Worm (Caenorhabditis elegans) whole organism, L4 larva: ENCODE data around the gene T15B12.1.

ENCODE experiments used
- T26A8.4 ChIP-seq: fragments of 200-800 bp; sonication (Bioruptor generic); IDR thresholded peaks from 2 replicates; pipeline ENCODE4 v1.3.6; 2022; ENCODE audit warnings: missing genetic modification characterization, missing compliant biosample characterization
- Y105C5A.15 ChIP-seq: fragments of 200-800 bp; sonication (Bioruptor generic); IDR thresholded peaks from 2 replicates; pipeline ENCODE4 v1.3.6; 2022; ENCODE audit warnings: missing genetic modification characterization, missing compliant biosample characterization
- ZK546.5 ChIP-seq, 2 experiments: sonication (generic microtip); optimal IDR thresholded peaks; 2 replicates each; lab custom pipeline; 2017; ENCODE audit warnings: missing biosample characterization in 2 of 2, missing genetic modification characterization in 2 of 2
- aha-1 ChIP-seq: fragments of 150-350 bp; peaks from one replicate; lab custom pipeline; 2014; ENCODE audit warnings: missing biosample characterization, missing genetic modification characterization
- ama-1 ChIP-seq: fragments of 150-350 bp; optimal IDR thresholded peaks from 2 replicates; lab custom pipeline; 2014; ENCODE audit warnings: inconsistent platforms, mixed read lengths
- ces-1 ChIP-seq: fragments of 150-350 bp; sonication (generic microtip); optimal IDR thresholded peaks from 4 replicates; lab custom pipeline; 2014; ENCODE audit warnings: missing biosample characterization, missing genetic modification reagents, missing genetic modification characterization
- ctbp-1 ChIP-seq: fragments of 200-800 bp; sonication (Bioruptor generic); IDR thresholded peaks from 2 replicates; pipeline ENCODE4 v1.3.6; 2022; ENCODE audit warnings: missing genetic modification reagents, missing genetic modification characterization, missing compliant biosample characterization
- daf-16 ChIP-seq, 3 experiments: sonication (generic microtip); optimal IDR thresholded peaks; 2 replicates each; lab custom pipeline; 2016 to 2017; ENCODE audit warnings: missing genetic modification characterization in 3 of 3, missing genetic modification reagents in 3 of 3, mild to moderate bottlenecking in 2 of 3, missing compliant biosample characterization in 2 of 3, missing biosample characterization in 1 of 3, moderate library complexity in 1 of 3
- dmd-6 ChIP-seq: fragments of 200-800 bp; sonication (Bioruptor generic); IDR thresholded peaks from 2 replicates; pipeline ENCODE4 v1.3.6; 2022; ENCODE audit warnings: missing genetic modification reagents, missing genetic modification characterization, missing compliant biosample characterization
- duxl-1 ChIP-seq: sonication (generic microtip); optimal IDR thresholded peaks from 2 replicates; lab custom pipeline; 2016; ENCODE audit warnings: mild to moderate bottlenecking, missing genetic modification characterization, moderate library complexity, missing compliant biosample characterization; ENCODE audit not compliant: poor library complexity
- egl-27 ChIP-seq: sonication (generic microtip); optimal IDR thresholded peaks from 3 replicates; lab custom pipeline; 2017; ENCODE audit warnings: missing biosample characterization, missing genetic modification reagents, missing genetic modification characterization
- gei-8 ChIP-seq: fragments of 200-800 bp; sonication (Bioruptor generic); optimal IDR thresholded peaks from 2 replicates; lab custom pipeline; 2018; ENCODE audit warnings: mild to moderate bottlenecking, missing genetic modification characterization, missing compliant biosample characterization
- hif-1 ChIP-seq, 2 experiments: sonication (generic microtip); optimal IDR thresholded peaks; 2 replicates each; lab custom pipeline; 2016 to 2017; ENCODE audit warnings: missing compliant biosample characterization in 2 of 2, missing genetic modification characterization in 2 of 2, missing genetic modification reagents in 2 of 2, missing genotype in 2 of 2, mild to moderate bottlenecking in 1 of 2
- hlh-11 ChIP-seq: fragments of 200-800 bp; sonication (Bioruptor generic); optimal IDR thresholded peaks from 2 replicates; lab custom pipeline; 2018; ENCODE audit warnings: mild to moderate bottlenecking, missing genetic modification characterization, missing compliant biosample characterization
- hlh-30 ChIP-seq: sonication (generic microtip); optimal IDR thresholded peaks from 2 replicates; lab custom pipeline; 2017; ENCODE audit warnings: antibody characterized with exemption, mild to moderate bottlenecking, missing genetic modification characterization, missing compliant biosample characterization; ENCODE audit not compliant: insufficient read depth
- lin-1 ChIP-seq: fragments of 200-800 bp; sonication (Bioruptor generic); IDR thresholded peaks from 2 replicates; pipeline ENCODE4 v1.3.6; 2022; ENCODE audit warnings: missing genetic modification reagents, missing genetic modification characterization, missing compliant biosample characterization
- lin-13 ChIP-seq: fragments of 150-350 bp; optimal IDR thresholded peaks from 2 replicates; lab custom pipeline; 2014; ENCODE audit warnings: missing biosample characterization, missing genetic modification reagents, missing genetic modification characterization
- lin-15B ChIP-seq: fragments of 150-350 bp; sonication (generic microtip); optimal IDR thresholded peaks from 3 replicates; lab custom pipeline; 2014; ENCODE audit warnings: missing biosample characterization, missing genetic modification characterization
- lin-38 ChIP-seq: fragments of 200-800 bp; sonication (Bioruptor generic); IDR thresholded peaks from 2 replicates; pipeline ENCODE4 v1.3.6; 2022; ENCODE audit warnings: missing genetic modification reagents, missing genetic modification characterization, missing compliant biosample characterization
- lin-39 ChIP-seq: fragments of 150-350 bp; optimal IDR thresholded peaks from 2 replicates; lab custom pipeline; 2014; ENCODE audit warnings: missing biosample characterization, missing genetic modification reagents, missing genetic modification characterization
- mes-2 ChIP-seq: sonication (generic microtip); optimal IDR thresholded peaks from 2 replicates; lab custom pipeline; 2016; ENCODE audit warnings: missing genotype, mild to moderate bottlenecking, missing genetic modification characterization, missing compliant biosample characterization; ENCODE audit not compliant: poor library complexity, severe bottlenecking
- mxl-3 ChIP-seq: fragments of 200-800 bp; sonication (Bioruptor generic); optimal IDR thresholded peaks from 2 replicates; lab custom pipeline; 2018; ENCODE audit warnings: mild to moderate bottlenecking, missing genetic modification characterization, missing compliant biosample characterization
- nhr-102 ChIP-seq: sonication (generic microtip); optimal IDR thresholded peaks from 2 replicates; lab custom pipeline; 2016; ENCODE audit warnings: mild to moderate bottlenecking, missing genetic modification characterization, moderate library complexity, missing compliant biosample characterization
- nhr-11 ChIP-seq: fragments of 150-350 bp; optimal IDR thresholded peaks from 2 replicates; lab custom pipeline; 2014; ENCODE audit warnings: missing biosample characterization, missing genetic modification characterization
- nhr-237 ChIP-seq: sonication (generic microtip); optimal IDR thresholded peaks from 2 replicates; lab custom pipeline; 2017; ENCODE audit warnings: missing biosample characterization, missing genetic modification characterization
- nhr-28 ChIP-seq: fragments of 150-350 bp; optimal IDR thresholded peaks from 2 replicates; lab custom pipeline; 2014; ENCODE audit warnings: missing biosample characterization, missing genetic modification characterization
- pqm-1 ChIP-seq: sonication (generic microtip); optimal IDR thresholded peaks from 2 replicates; lab custom pipeline; 2017; ENCODE audit warnings: missing biosample characterization, missing genetic modification characterization
- sdz-12 ChIP-seq: fragments of 200-800 bp; sonication (Bioruptor generic); optimal IDR thresholded peaks from 2 replicates; lab custom pipeline; 2018; ENCODE audit warnings: mild to moderate bottlenecking, missing genetic modification characterization, missing compliant biosample characterization
- snpc-1.2 ChIP-seq: fragments of 200-800 bp; sonication (Bioruptor generic); IDR thresholded peaks from 2 replicates; pipeline ENCODE4 v1.3.6; 2022; ENCODE audit warnings: missing genetic modification reagents, missing genetic modification characterization, missing compliant biosample characterization
- spr-1 ChIP-seq: sonication (generic microtip); optimal IDR thresholded peaks from 2 replicates; lab custom pipeline; 2016; ENCODE audit warnings: mild to moderate bottlenecking, missing genetic modification characterization, missing compliant biosample characterization
- tra-1 ChIP-seq: fragments of 200-800 bp; sonication (Bioruptor generic); IDR thresholded peaks from 2 replicates; pipeline ENCODE4 v1.3.6; 2022; ENCODE audit warnings: missing genetic modification reagents, missing genetic modification characterization, missing compliant biosample characterization
- unc-130 ChIP-seq: sonication (generic microtip); optimal IDR thresholded peaks from 2 replicates; lab custom pipeline; 2016; ENCODE audit warnings: missing genetic modification reagents, missing genetic modification characterization, missing compliant biosample characterization
- unc-62 ChIP-seq, 3 experiments: fragments of 150-350 bp in 1 of 3; sonication (generic microtip); optimal IDR thresholded peaks in 2 of 3; peaks in 1 of 3; 1 replicate in 1 of 3; 2 replicates in 2 of 3; lab custom pipeline; 2014 to 2017; ENCODE audit warnings: missing biosample characterization in 3 of 3, missing genetic modification characterization in 3 of 3, missing genetic modification reagents in 3 of 3, missing genotype in 1 of 3
- zfp-2 ChIP-seq: sonication (generic microtip); optimal IDR thresholded peaks from 2 replicates; lab custom pipeline; 2016; ENCODE audit warnings: mild to moderate bottlenecking, missing genetic modification characterization, missing compliant biosample characterization
- zip-2 ChIP-seq: fragments of 150-350 bp; optimal IDR thresholded peaks from 2 replicates; lab custom pipeline; 2014; ENCODE audit warnings: missing biosample characterization, missing genetic modification characterization
- ztf-7 ChIP-seq: fragments of 150-350 bp; optimal IDR thresholded peaks from 2 replicates; lab custom pipeline; 2014; ENCODE audit warnings: missing biosample characterization, missing genetic modification characterization

Gene T15B12.1

ce11 chrIII:5321661-5322060, 33.7 kb downstream of the T15B12.1 start, which contains the start of gene F52C9.3:
TSS of gene F52C9.3 (plus strand) at chrIII:5321885.
- TF ChIP-seq aha-1 (peak; percentile 80), T26A8.4 (GFP tag; lab: Robert Waterston, UW) (0 out of 2 replicates have a peak, but pooled peaks have one; percentile 39), gei-8 (GFP tag; lab: Kevin White, UChicago) (no peak), mes-2 (tag; lab: Kevin White, UChicago) (peak; percentile 1), unc-62 (GFP tag; optimal IDR thresholded peaks at IDR 0.05 in 1 of 2; lab: Kevin White, UChicago) (peak in 1 of 2 experiments; percentile 42), unc-62 (tag; optimal IDR thresholded peaks at IDR 0.05; lab: Kevin White, UChicago) (no peak), lin-15B (tag; lab: Kevin White, UChicago) (no peak), ama-1 (peak; percentile 82), daf-16 (GFP tag; optimal IDR thresholded peaks at IDR 0.05; lab: Kevin White, UChicago) (no peak), daf-16 (tag; optimal IDR thresholded peaks at IDR 0.05; lab: Kevin White, UChicago) (peak; percentile 23)

ce11 chrIII:5326323-5326722, 38.3 kb downstream of the T15B12.1 start, which contains the start of gene sorf-2:
TSS of gene sorf-2 (plus strand) at chrIII:5326623.
- TF ChIP-seq lin-1 (GFP tag; lab: Robert Waterston, UW) (no peak), tra-1 (GFP tag; lab: Robert Waterston, UW) (no peak), spr-1 (tag; lab: Kevin White, UChicago) (no peak), nhr-11 (no peak), egl-27 (no peak), lin-13 (GFP tag; lab: Kevin White, UChicago) (no peak), ctbp-1 (no peak), ztf-7 (tag; lab: Kevin White, UChicago) (no peak), nhr-237 (no peak)

ce11 chrIII:5329372-5329771, 41.4 kb downstream of the T15B12.1 start:
- TF ChIP-seq aha-1 (peak; percentile 94), zip-2 (tag; lab: Kevin White, UChicago) (no peak)

- no peak for TF ChIP-seq daf-16 (GFP tag; optimal IDR thresholded peaks at IDR 0.05; lab: Kevin White, UChicago)
- peak; percentile 56 for TF ChIP-seq daf-16 (tag; optimal IDR thresholded peaks at IDR 0.05; lab: Kevin White, UChicago)
- peak; percentile 57 for TF ChIP-seq mxl-3 (GFP tag; lab: Kevin White, UChicago)
- TF ChIP-seq hlh-30 (tag; lab: Kevin White, UChicago), result peak; percentile 40
- no peak for TF ChIP-seq sdz-12
- TF ChIP-seq zfp-2 (tag; lab: Kevin White, UChicago), result no peak
- TF ChIP-seq nhr-11, result no peak
- TF ChIP-seq duxl-1, result no peak
- peak; percentile 31 for TF ChIP-seq nhr-28
- TF ChIP-seq dmd-6, result peak; percentile 15; the same call in 1 of the 2 replicates
- no peak for TF ChIP-seq ZK546.5 (tag; optimal IDR thresholded peaks at IDR 0.05; lab: Kevin White, UChicago)
- TF ChIP-seq tra-1 (GFP tag; lab: Robert Waterston, UW), result no peak
- TF ChIP-seq pqm-1, result peak; percentile 41
- peak; percentile 55 for TF ChIP-seq hlh-11 (tag; lab: Kevin White, UChicago)
- no peak for TF ChIP-seq Y105C5A.15 (GFP tag; lab: Robert Waterston, UW)
- TF ChIP-seq unc-62 (GFP tag; optimal IDR thresholded peaks at IDR 0.05 in 1 of 2; lab: Kevin White, UChicago), result peak in 1 of 2 experiments; percentile 99
- no peak for TF ChIP-seq unc-62 (tag; optimal IDR thresholded peaks at IDR 0.05; lab: Kevin White, UChicago)
These were observed 46.6 kb downstream of the T15B12.1 start for ce11 chrIII:5334517-5335049.

- TF ChIP-seq unc-130 (GFP tag; lab: Kevin White, UChicago), result no peak
- no peak for TF ChIP-seq Y105C5A.15 (GFP tag; lab: Robert Waterston, UW)
- TF ChIP-seq ces-1 (GFP tag; lab: Kevin White, UChicago), result no peak
- TF ChIP-seq lin-38 (GFP tag; lab: Robert Waterston, UW), result no peak
- TF ChIP-seq lin-39 (tag; lab: Kevin White, UChicago), result no peak
- no peak for TF ChIP-seq hif-1 (tag; optimal IDR thresholded peaks at IDR 0.05; lab: Kevin White, UChicago)
- TF ChIP-seq nhr-102 (tag; lab: Kevin White, UChicago), result no peak
- no peak for TF ChIP-seq snpc-1.2 (GFP tag; lab: Robert Waterston, UW)
- TF ChIP-seq, all 104 proteins: peak for 0
These were observed 50.8 kb downstream of the T15B12.1 start for ce11 chrIII:5338787-5339186.
